Worm (Caenorhabditis elegans): ENCODE data around the gene ent-1.
A peak's percentile ranks its signal among the peaks of the same experiment; 100 is the strongest.

The ent-1 gene

ce11 chrIV:11641802-11642201 is 13.5 kb downstream of the ent-1 start, which contains the start of gene ZK809.1:
Gene ZK809.1 (plus strand): TSS chrIV:11642102.
- TF ChIP-seq eor-1 (tag; optimal IDR thresholded peaks at IDR 0.05) (no peak), fkh-10 (GFP tag; optimal IDR thresholded peaks at IDR 0.05) (no peak), sea-2 (GFP tag; optimal IDR thresholded peaks at IDR 0.05) (no peak), jun-1 (tag; optimal IDR thresholded peaks at IDR 0.05) (no peak), elt-3 (tag; optimal IDR thresholded peaks at IDR 0.05) (no peak), zag-1 (tag; optimal IDR thresholded peaks at IDR 0.05) (no peak), pha-4 (tag; optimal IDR thresholded peaks at IDR 0.05) (no peak), ZK546.5 (tag; optimal IDR thresholded peaks at IDR 0.05) (no peak), egl-5 (tag; optimal IDR thresholded peaks at IDR 0.05) (no peak), tbx-2 (tag; optimal IDR thresholded peaks at IDR 0.05) (no peak), nhr-77 (tag; optimal IDR thresholded peaks at IDR 0.05) (no peak), aly-2 (tag; optimal IDR thresholded peaks at IDR 0.05) (no peak), unc-62 (GFP tag; optimal IDR thresholded peaks at IDR 0.05) (no peak), R02D3.7 (tag; optimal IDR thresholded peaks at IDR 0.05) (no peak), ama-1 (optimal IDR thresholded peaks at IDR 0.05) (no peak), nhr-28 (tag; optimal IDR thresholded peaks at IDR 0.05) (no peak)

DNA sequence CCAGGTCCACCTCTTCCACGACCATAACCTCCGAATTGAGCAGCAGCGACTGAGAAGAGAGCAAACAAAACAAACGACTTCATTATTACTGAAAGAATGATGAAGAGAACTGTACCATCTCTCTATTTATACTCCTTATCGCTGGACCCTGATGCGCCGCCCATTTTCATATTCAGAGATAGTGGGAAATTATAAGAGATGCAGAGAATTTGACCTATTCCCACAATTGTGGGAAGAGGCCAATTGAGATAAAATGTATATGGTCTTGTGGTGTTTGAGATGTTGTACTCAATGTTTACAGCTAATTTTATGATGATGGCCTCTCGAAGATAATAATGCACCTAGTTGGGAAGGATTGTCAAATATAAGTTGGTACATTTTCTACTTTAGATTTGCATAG is 14.4 kb downstream of the ent-1 start, which contains the start of gene ttr-50:
Gene ttr-50, minus strand, starts transcription at position 101 of the 400 bp plus-strand sequence.
- TF ChIP-seq ceh-16 (tag; optimal IDR thresholded peaks at IDR 0.05) (no peak), ceh-9 (tag; optimal IDR thresholded peaks at IDR 0.05) (no peak), elt-3 (tag; optimal IDR thresholded peaks at IDR 0.05) (no peak), lsy-12 (tag; optimal IDR thresholded peaks at IDR 0.05) (no peak)

DNA sequence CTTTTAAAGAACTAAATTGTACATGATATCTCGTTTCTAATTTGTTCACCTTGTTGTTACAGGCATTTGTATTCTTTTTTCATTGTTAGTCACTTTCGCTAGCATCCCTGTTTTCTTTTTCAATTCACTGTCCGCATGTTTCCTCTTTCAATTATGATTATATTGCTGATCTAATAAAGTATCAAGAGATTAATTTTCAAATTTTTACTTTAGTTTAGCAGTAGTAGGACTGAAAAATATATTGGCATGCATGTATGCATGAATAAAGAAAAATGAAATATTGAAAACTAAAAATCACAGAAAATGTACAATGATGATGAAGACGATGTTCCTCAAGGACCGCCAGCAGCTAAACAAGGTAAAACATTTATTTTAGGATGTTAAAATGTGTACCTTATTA is 17.3 kb downstream of the ent-1 start, which contains the start of gene rbm-17:
Gene rbm-17, plus strand, starts transcription at position 301 of the 400 bp plus-strand sequence.
- TF ChIP-seq aly-2 (tag; optimal IDR thresholded peaks at IDR 0.05): no peak
- TF ChIP-seq nhr-237 (tag; optimal IDR thresholded peaks at IDR 0.05): no peak
- TF ChIP-seq ztf-4 (tag; optimal IDR thresholded peaks at IDR 0.05): no peak
- TF ChIP-seq ztf-11 (tag; optimal IDR thresholded peaks at IDR 0.05): no peak
- no peak for TF ChIP-seq snpc-4 (tag; optimal IDR thresholded peaks at IDR 0.05)
- TF ChIP-seq nhr-43 (tag; optimal IDR thresholded peaks at IDR 0.05; ENCODE audit: poor library complexity, severe bottlenecking): no peak
- TF ChIP-seq daf-12 (tag; optimal IDR thresholded peaks at IDR 0.05): no peak
- no peak for TF ChIP-seq mdl-1 (tag; optimal IDR thresholded peaks at IDR 0.05)
- no peak for TF ChIP-seq eor-1 (tag; optimal IDR thresholded peaks at IDR 0.05)
- TF ChIP-seq tbx-2 (tag; optimal IDR thresholded peaks at IDR 0.05): no peak
- TF ChIP-seq ZK546.5 (tag; optimal IDR thresholded peaks at IDR 0.05): no peak

ce11 chrIV:11636409-11636723 is 18.9 kb downstream of the ent-1 start, which contains the start of gene F58B3.6:
Gene F58B3.6 (plus strand): TSS chrIV:11636648.
- peak; percentile 7 for TF ChIP-seq elt-2 (tag; optimal IDR thresholded peaks at IDR 0.05)
- no peak for TF ChIP-seq daf-12 (tag; optimal IDR thresholded peaks at IDR 0.05)
- TF ChIP-seq nhr-23 (tag; optimal IDR thresholded peaks at IDR 0.05): peak; percentile 40
- TF ChIP-seq nfya-1 (tag; optimal IDR thresholded peaks at IDR 0.05; ENCODE audit: insufficient read depth): peak; percentile 8

DNA sequence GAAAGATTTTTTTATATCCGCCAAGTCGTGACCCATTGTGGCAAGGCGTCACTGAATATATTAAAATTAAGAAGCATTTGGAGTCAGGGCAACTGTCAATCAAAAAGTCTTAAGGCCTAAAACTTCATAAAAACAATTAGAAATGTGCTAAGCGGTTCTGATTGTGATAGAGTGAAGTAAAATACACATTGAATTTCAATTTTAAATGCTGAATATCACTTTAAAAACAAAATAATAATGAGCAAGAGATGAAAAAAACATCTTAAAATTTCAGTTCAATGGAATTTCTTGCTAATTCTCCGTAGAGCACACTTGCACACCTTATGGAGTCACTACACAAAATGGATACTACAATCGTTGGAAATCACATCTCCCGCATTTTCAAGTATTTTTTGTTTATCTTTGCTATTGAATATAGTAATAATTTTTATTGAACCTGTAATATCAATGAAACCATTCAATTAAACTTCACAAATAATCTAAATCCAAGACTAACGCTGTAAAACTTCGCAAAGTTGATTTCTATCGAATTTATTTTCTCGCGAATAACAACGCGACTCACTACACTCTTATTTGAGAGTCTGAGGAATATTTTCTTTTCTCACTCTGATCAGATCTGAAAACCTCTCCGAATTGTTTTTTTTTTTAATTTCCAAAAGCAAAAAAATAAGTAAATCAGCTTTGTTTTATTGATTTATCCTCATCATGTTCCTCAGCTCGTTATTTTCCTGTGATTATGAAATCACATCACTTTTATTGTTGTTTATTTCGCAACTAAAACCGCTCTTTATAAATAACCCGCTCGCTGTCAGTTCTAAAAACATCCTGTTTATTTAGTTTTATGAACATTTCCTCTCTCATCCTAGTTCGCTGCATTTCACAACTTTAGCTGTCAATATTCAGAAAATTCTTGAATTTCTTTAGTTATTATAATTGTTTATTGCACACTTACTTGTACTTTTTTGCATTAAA is 19.5 kb downstream of the ent-1 start, which contains the start of gene mars-1:
Gene mars-1, minus strand, starts transcription at position 51 of the 972 bp plus-strand sequence.
- TF ChIP-seq elt-2 (tag; optimal IDR thresholded peaks at IDR 0.05) (peak; percentile 32), nhr-25 (tag; optimal IDR thresholded peaks at IDR 0.05) (peak; percentile 61), fkh-10 (GFP tag; optimal IDR thresholded peaks at IDR 0.05) (peak; percentile 25), tbx-2 (tag; optimal IDR thresholded peaks at IDR 0.05) (no peak), skn-1 (tag; optimal IDR thresholded peaks at IDR 0.05) (peak; percentile 39), ztf-11 (tag; optimal IDR thresholded peaks at IDR 0.05) (no peak), ceh-9 (tag; optimal IDR thresholded peaks at IDR 0.05) (no peak), hmg-11 (tag; optimal IDR thresholded peaks at IDR 0.05) (peak; percentile 10), nhr-237 (tag; optimal IDR thresholded peaks at IDR 0.05) (no peak), unc-39 (tag; optimal IDR thresholded peaks at IDR 0.05) (no peak), daf-12 (tag; optimal IDR thresholded peaks at IDR 0.05) (no peak), ztf-4 (tag; optimal IDR thresholded peaks at IDR 0.05) (no peak), nhr-11 (tag; optimal IDR thresholded peaks at IDR 0.05) (peak; percentile 34), lin-15B (tag; optimal IDR thresholded peaks at IDR 0.05) (peak; percentile 80), ZK546.5 (tag; optimal IDR thresholded peaks at IDR 0.05) (no peak), fkh-2 (tag; optimal IDR thresholded peaks at IDR 0.05) (no peak), ama-1 (optimal IDR thresholded peaks at IDR 0.05) (no peak), ceh-28 (tag; optimal IDR thresholded peaks at IDR 0.05) (no peak), pqm-1 (tag; optimal IDR thresholded peaks at IDR 0.05) (no peak), nhr-28 (tag; optimal IDR thresholded peaks at IDR 0.05) (no peak), pha-4 (tag; optimal IDR thresholded peaks at IDR 0.05) (peak; percentile 76), mdl-1 (tag; optimal IDR thresholded peaks at IDR 0.05) (no peak), zag-1 (tag; optimal IDR thresholded peaks at IDR 0.05) (no peak), egl-5 (tag; optimal IDR thresholded peaks at IDR 0.05) (no peak), fos-1 (tag; optimal IDR thresholded peaks at IDR 0.05) (no peak), ceh-82 (tag; optimal IDR thresholded peaks at IDR 0.05) (no peak), snpc-4 (tag; optimal IDR thresholded peaks at IDR 0.05) (peak; percentile 18), nfya-1 (tag; optimal IDR thresholded peaks at IDR 0.05; ENCODE audit: insufficient read depth) (peak; percentile 58), mml-1 (tag; optimal IDR thresholded peaks at IDR 0.05) (no peak), nhr-77 (tag; optimal IDR thresholded peaks at IDR 0.05) (no peak)
